Worm (Caenorhabditis elegans) whole organism, L4 larva: ENCODE results near the gene vrk-1.

Source experiments
- F10B5.3 ChIP-seq: sonication (generic microtip); optimal IDR thresholded peaks from 2 replicates; lab custom pipeline; 2016; ENCODE audit warnings: mild to moderate bottlenecking, missing genetic modification characterization, missing compliant biosample characterization
- F44E2.7 ChIP-seq: fragments of 200-800 bp; sonication (Bioruptor generic); IDR thresholded peaks from 2 replicates; pipeline ENCODE4 v2.1.2; 2022; ENCODE audit warnings: missing genetic modification characterization, missing compliant biosample characterization
- F49E8.2 ChIP-seq: sonication (generic microtip); optimal IDR thresholded peaks from 2 replicates; lab custom pipeline; 2016; ENCODE audit warnings: missing compliant biosample characterization, mild to moderate bottlenecking, missing genetic modification characterization, borderline replicate concordance
- R02D3.7 ChIP-seq: fragments of 150-350 bp; sonication (generic microtip); optimal IDR thresholded peaks from 3 replicates; lab custom pipeline; 2014; ENCODE audit warnings: missing biosample characterization, missing genetic modification characterization
- T20F7.1 ChIP-seq: fragments of 200-800 bp; sonication (Bioruptor generic); optimal IDR thresholded peaks from 2 replicates; lab custom pipeline; 2018; ENCODE audit warnings: mild to moderate bottlenecking, missing genetic modification characterization, missing compliant biosample characterization
- Y48G9A.11 ChIP-seq: fragments of 200-800 bp; sonication (Bioruptor generic); IDR thresholded peaks from 2 replicates; pipeline ENCODE4 v1.3.6; 2022; ENCODE audit warnings: missing genetic modification reagents, missing genetic modification characterization, missing compliant biosample characterization
- ZK546.5 ChIP-seq, 2 experiments: sonication (generic microtip); optimal IDR thresholded peaks; 2 replicates each; lab custom pipeline; 2017; ENCODE audit warnings: missing biosample characterization in 2 of 2, missing genetic modification characterization in 2 of 2
- aha-1 ChIP-seq: fragments of 150-350 bp; peaks from one replicate; lab custom pipeline; 2014; ENCODE audit warnings: missing biosample characterization, missing genetic modification characterization
- ama-1 ChIP-seq: fragments of 150-350 bp; optimal IDR thresholded peaks from 2 replicates; lab custom pipeline; 2014; ENCODE audit warnings: inconsistent platforms, mixed read lengths
- arid-1 ChIP-seq: fragments of 200-800 bp; sonication (Bioruptor generic); conservative IDR thresholded peaks from 2 replicates; pipeline ENCODE4 v1.3.6; 2022; ENCODE audit warnings: missing genetic modification reagents, missing genetic modification characterization, missing compliant biosample characterization
- ceh-32 ChIP-seq: sonication (generic microtip); optimal IDR thresholded peaks from 2 replicates; lab custom pipeline; 2016; ENCODE audit warnings: mild to moderate bottlenecking, missing genetic modification characterization, missing compliant biosample characterization; ENCODE audit not compliant: poor library complexity
- daf-16 ChIP-seq, 3 experiments: sonication (generic microtip); optimal IDR thresholded peaks; 2 replicates each; lab custom pipeline; 2016 to 2017; ENCODE audit warnings: missing genetic modification characterization in 3 of 3, missing genetic modification reagents in 3 of 3, mild to moderate bottlenecking in 2 of 3, missing compliant biosample characterization in 2 of 3, missing biosample characterization in 1 of 3, moderate library complexity in 1 of 3
- daf-19 ChIP-seq: fragments of 200-800 bp; sonication (Bioruptor generic); conservative IDR thresholded peaks from 2 replicates; pipeline ENCODE4 v1.3.6; 2022; ENCODE audit warnings: missing genetic modification characterization, missing compliant biosample characterization
- duxl-1 ChIP-seq: sonication (generic microtip); optimal IDR thresholded peaks from 2 replicates; lab custom pipeline; 2016; ENCODE audit warnings: mild to moderate bottlenecking, missing genetic modification characterization, moderate library complexity, missing compliant biosample characterization; ENCODE audit not compliant: poor library complexity
- dve-1 ChIP-seq: sonication (generic microtip); optimal IDR thresholded peaks from 2 replicates; lab custom pipeline; 2017; ENCODE audit warnings: antibody characterized with exemption, mild to moderate bottlenecking, missing genetic modification characterization, missing compliant biosample characterization; ENCODE audit not compliant: insufficient read depth
- egl-27 ChIP-seq: sonication (generic microtip); optimal IDR thresholded peaks from 3 replicates; lab custom pipeline; 2017; ENCODE audit warnings: missing biosample characterization, missing genetic modification reagents, missing genetic modification characterization
- fkh-10 ChIP-seq: fragments of 150-350 bp; optimal IDR thresholded peaks from 2 replicates; lab custom pipeline; 2014; ENCODE audit warnings: missing biosample characterization, missing genetic modification reagents, missing genetic modification characterization
- gei-8 ChIP-seq: fragments of 200-800 bp; sonication (Bioruptor generic); optimal IDR thresholded peaks from 2 replicates; lab custom pipeline; 2018; ENCODE audit warnings: mild to moderate bottlenecking, missing genetic modification characterization, missing compliant biosample characterization
- hif-1 ChIP-seq, 2 experiments: sonication (generic microtip); optimal IDR thresholded peaks; 2 replicates each; lab custom pipeline; 2016 to 2017; ENCODE audit warnings: missing compliant biosample characterization in 2 of 2, missing genetic modification characterization in 2 of 2, missing genetic modification reagents in 2 of 2, missing genotype in 2 of 2, mild to moderate bottlenecking in 1 of 2
- jun-1 ChIP-seq: fragments of 150-350 bp; optimal IDR thresholded peaks from 2 replicates; lab custom pipeline; 2014; ENCODE audit warnings: missing biosample characterization, missing genetic modification reagents, missing genetic modification characterization
- lin-38 ChIP-seq: fragments of 200-800 bp; sonication (Bioruptor generic); IDR thresholded peaks from 2 replicates; pipeline ENCODE4 v1.3.6; 2022; ENCODE audit warnings: missing genetic modification reagents, missing genetic modification characterization, missing compliant biosample characterization
- lsy-2 ChIP-seq, 2 experiments: fragments of 150-350 bp in 1 of 2; sonication (generic microtip) in 1 of 2; optimal IDR thresholded peaks; 2 replicates each; lab custom pipeline; 2014 to 2017; ENCODE audit warnings: missing biosample characterization in 2 of 2, missing genetic modification characterization in 2 of 2
- madf-9 ChIP-seq: fragments of 200-800 bp; sonication (Bioruptor generic); conservative IDR thresholded peaks from 2 replicates; pipeline ENCODE4 v1.3.6; 2022; ENCODE audit warnings: missing genetic modification reagents, missing genetic modification characterization, missing compliant biosample characterization
- mdt-29 ChIP-seq: fragments of 200-800 bp; sonication (Bioruptor generic); IDR thresholded peaks from 2 replicates; pipeline ENCODE4 v1.3.6; 2022; ENCODE audit warnings: missing genetic modification reagents, missing genetic modification characterization, missing compliant biosample characterization
- mep-1 ChIP-seq: fragments of 150-350 bp; sonication (generic microtip); optimal IDR thresholded peaks from 3 replicates; lab custom pipeline; 2014; ENCODE audit warnings: missing biosample characterization, missing genetic modification characterization
- mes-2 ChIP-seq: sonication (generic microtip); optimal IDR thresholded peaks from 2 replicates; lab custom pipeline; 2016; ENCODE audit warnings: missing genotype, mild to moderate bottlenecking, missing genetic modification characterization, missing compliant biosample characterization; ENCODE audit not compliant: poor library complexity, severe bottlenecking
- mxl-3 ChIP-seq: fragments of 200-800 bp; sonication (Bioruptor generic); optimal IDR thresholded peaks from 2 replicates; lab custom pipeline; 2018; ENCODE audit warnings: mild to moderate bottlenecking, missing genetic modification characterization, missing compliant biosample characterization
- nhr-28 ChIP-seq: fragments of 150-350 bp; optimal IDR thresholded peaks from 2 replicates; lab custom pipeline; 2014; ENCODE audit warnings: missing biosample characterization, missing genetic modification characterization
- nhr-41 ChIP-seq: fragments of 200-800 bp; sonication (Bioruptor generic); IDR thresholded peaks from 2 replicates; pipeline ENCODE4 v1.3.6; 2022; ENCODE audit warnings: missing genetic modification reagents, missing genetic modification characterization, missing compliant biosample characterization
- nhr-42 ChIP-seq: fragments of 200-800 bp; sonication (Bioruptor generic); IDR thresholded peaks from 2 replicates; pipeline ENCODE4 v1.3.6; 2022; ENCODE audit warnings: missing genetic modification characterization, missing compliant biosample characterization
- nhr-6 ChIP-seq: fragments of 150-350 bp; optimal IDR thresholded peaks from 2 replicates; lab custom pipeline; 2014; ENCODE audit warnings: missing biosample characterization, missing genetic modification characterization
- pha-4 ChIP-seq, 2 experiments: fragments of 150-350 bp in 1 of 2; fragments of 200-800 bp in 1 of 2; sonication (Bioruptor generic) in 1 of 2; IDR thresholded peaks in 1 of 2; optimal IDR thresholded peaks in 1 of 2; 2 replicates each; pipeline versions ENCODE4 v1.3.6 to Lab custom; 2014 to 2022; ENCODE audit warnings: missing genetic modification characterization in 2 of 2, missing genetic modification reagents in 2 of 2, missing biosample characterization in 1 of 2, missing compliant biosample characterization in 1 of 2
- skn-1 ChIP-seq: fragments of 150-350 bp; optimal IDR thresholded peaks from 2 replicates; lab custom pipeline; 2014; ENCODE audit warnings: missing biosample characterization, missing genetic modification characterization
- spr-1 ChIP-seq: sonication (generic microtip); optimal IDR thresholded peaks from 2 replicates; lab custom pipeline; 2016; ENCODE audit warnings: mild to moderate bottlenecking, missing genetic modification characterization, missing compliant biosample characterization
- unc-62 ChIP-seq, 3 experiments: fragments of 150-350 bp in 1 of 3; sonication (generic microtip); optimal IDR thresholded peaks in 2 of 3; peaks in 1 of 3; 1 replicate in 1 of 3; 2 replicates in 2 of 3; lab custom pipeline; 2014 to 2017; ENCODE audit warnings: missing biosample characterization in 3 of 3, missing genetic modification characterization in 3 of 3, missing genetic modification reagents in 3 of 3, missing genotype in 1 of 3
- zag-1 ChIP-seq: fragments of 150-350 bp; optimal IDR thresholded peaks from 2 replicates; lab custom pipeline; 2014; ENCODE audit warnings: missing biosample characterization, missing genetic modification characterization
- ztf-11 ChIP-seq: fragments of 150-350 bp; optimal IDR thresholded peaks from 2 replicates; lab custom pipeline; 2014; ENCODE audit warnings: missing biosample characterization, missing genetic modification characterization

Gene vrk-1

ce11 chrII:5913897-5914296, 7.9 kb upstream of the vrk-1 start (continued):
- TF ChIP-seq Y48G9A.11 (GFP tag; lab: Robert Waterston, UW), result no peak
- TF ChIP-seq egl-27 (tag; lab: Kevin White, UChicago), result no peak
- TF ChIP-seq skn-1 (tag; lab: Kevin White, UChicago), result no peak

DNA sequence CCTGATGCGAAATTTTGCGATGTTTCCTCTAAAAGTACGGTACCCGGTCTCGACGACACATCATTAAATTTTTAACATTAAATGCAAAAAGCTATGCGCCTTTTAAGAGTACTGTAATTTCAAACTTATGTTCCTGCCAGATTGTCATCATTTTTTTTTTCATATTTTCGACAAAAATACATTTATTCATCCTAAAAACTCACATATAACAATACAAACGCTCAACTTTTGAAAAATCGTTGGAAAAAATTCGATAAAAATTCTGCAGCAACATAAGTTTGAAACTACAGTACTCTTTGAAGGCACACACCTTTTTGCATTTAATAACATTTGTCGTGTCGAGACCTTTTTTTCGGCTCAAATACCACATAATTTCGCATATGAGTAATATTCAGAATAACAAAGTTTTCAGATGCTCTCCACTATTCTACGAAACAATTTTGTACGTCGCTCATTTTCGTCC, 4.7 kb upstream of the vrk-1 start, which contains the start of gene frh-1:
Gene frh-1 (plus strand): TSS at position 413 of the 463 bp plus-strand sequence.
- no peak for TF ChIP-seq F49E8.2 (tag; lab: Kevin White, UChicago)
- TF ChIP-seq duxl-1 (tag; lab: Kevin White, UChicago), result no peak
- TF ChIP-seq lin-38 (GFP tag; lab: Robert Waterston, UW), result peak; percentile 35
- TF ChIP-seq lsy-2 (tag; optimal IDR thresholded peaks at IDR 0.05; lab: Kevin White, UChicago), result no peak
- TF ChIP-seq unc-62 (GFP tag; optimal IDR thresholded peaks at IDR 0.05 in 1 of 2; lab: Kevin White, UChicago), result no peak
- TF ChIP-seq unc-62 (tag; optimal IDR thresholded peaks at IDR 0.05; lab: Kevin White, UChicago), result no peak
- TF ChIP-seq mxl-3 (GFP tag; lab: Kevin White, UChicago), result no peak
- no peak for TF ChIP-seq ceh-32 (tag; lab: Kevin White, UChicago)
- TF ChIP-seq mdt-29, result no peak
- no peak for TF ChIP-seq nhr-41 (GFP tag; lab: Robert Waterston, UW)
- TF ChIP-seq ZK546.5 (tag; optimal IDR thresholded peaks at IDR 0.05; lab: Kevin White, UChicago), result no peak
- TF ChIP-seq nhr-6, result no peak
- no peak for TF ChIP-seq jun-1
- no peak for TF ChIP-seq egl-27 (tag; lab: Kevin White, UChicago)
- TF ChIP-seq madf-9, result no peak
- no peak for TF ChIP-seq fkh-10 (GFP tag; lab: Kevin White, UChicago)
- TF ChIP-seq pha-4 (GFP tag; IDR thresholded peaks at IDR 0.05; lab: Robert Waterston, UW), result 0 out of 2 replicates have a peak, but pooled peaks have one; percentile 38
- no peak for TF ChIP-seq pha-4 (tag; optimal IDR thresholded peaks at IDR 0.05; lab: Kevin White, UChicago)
- peak; percentile 72 for TF ChIP-seq aha-1
- no peak for TF ChIP-seq daf-19
- no peak for TF ChIP-seq nhr-28 (tag; lab: Kevin White, UChicago)
- no peak for TF ChIP-seq gei-8 (GFP tag; lab: Kevin White, UChicago)
- no peak for TF ChIP-seq arid-1 (GFP tag; lab: Robert Waterston, UW)
- no peak for TF ChIP-seq F44E2.7 (GFP tag; lab: Robert Waterston, UW)
- TF ChIP-seq F10B5.3 (tag; lab: Kevin White, UChicago), result no peak
- TF ChIP-seq zag-1 (tag; lab: Kevin White, UChicago), result no peak

DNA sequence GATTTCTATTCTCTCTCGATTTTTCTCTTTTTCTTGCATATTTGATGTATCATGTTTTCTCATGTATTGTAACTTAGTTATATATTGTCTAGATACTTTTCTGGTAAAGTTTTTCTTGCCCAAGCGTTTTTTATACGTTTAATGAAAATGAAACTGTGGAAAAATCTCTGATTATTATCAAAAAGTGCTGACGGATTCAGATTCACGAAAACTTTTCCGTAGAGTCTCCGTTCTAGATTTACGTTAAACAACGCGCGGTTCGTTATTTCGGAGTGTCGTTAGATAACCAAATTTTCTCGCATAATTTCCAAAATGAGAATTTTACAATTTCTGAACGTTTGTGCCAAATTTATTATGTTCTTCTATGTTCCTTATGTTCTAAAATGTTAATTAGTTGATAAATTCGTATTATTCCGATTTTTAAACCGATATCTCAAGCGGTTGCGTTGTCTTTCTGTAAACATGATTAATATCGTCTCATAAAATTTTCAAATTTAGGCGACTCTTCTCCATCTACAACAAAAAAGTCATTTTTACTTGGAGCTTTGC, 3.5 kb upstream of the vrk-1 start, which contains the start of gene ptp-2:
Gene ptp-2 (plus strand): TSS at position 499 of the 549 bp plus-strand sequence.
- TF ChIP-seq Y48G9A.11 (GFP tag; lab: Robert Waterston, UW) (peak; percentile 93), spr-1 (no peak), R02D3.7 (tag; lab: Kevin White, UChicago) (peak; percentile 25), T20F7.1 (GFP tag; lab: Kevin White, UChicago) (peak; percentile 96), ama-1 (lab: Kevin White, UChicago) (peak; percentile 5), unc-62 (GFP tag; optimal IDR thresholded peaks at IDR 0.05 in 1 of 2; lab: Kevin White, UChicago) (peak in 1 of 2 experiments; percentile 70), unc-62 (tag; optimal IDR thresholded peaks at IDR 0.05; lab: Kevin White, UChicago) (no peak), daf-16 (GFP tag; optimal IDR thresholded peaks at IDR 0.05; lab: Kevin White, UChicago) (no peak), daf-16 (tag; optimal IDR thresholded peaks at IDR 0.05; lab: Kevin White, UChicago) (peak; percentile 1), lsy-2 (tag; optimal IDR thresholded peaks at IDR 0.05; lab: Kevin White, UChicago) (peak in 1 of 2 experiments; percentile 64), lin-38 (GFP tag; lab: Robert Waterston, UW) (peak; percentile 45; the same call in 1 of the 2 replicates), mep-1 (tag; lab: Kevin White, UChicago) (peak; percentile 61), mes-2 (tag; lab: Kevin White, UChicago) (peak; percentile 65), ztf-11 (tag; lab: Kevin White, UChicago) (no peak), dve-1 (peak; percentile 11), hif-1 (tag; optimal IDR thresholded peaks at IDR 0.05; lab: Kevin White, UChicago) (peak in 1 of 2 experiments; percentile 27), nhr-42 (GFP tag; lab: Robert Waterston, UW) (no peak)
